Worm (Caenorhabditis elegans) whole organism, young adult: ENCODE results near the gene mys-1.

Experiments
- F22D6.2 ChIP-seq: sonication (generic microtip); optimal IDR thresholded peaks from 2 replicates; lab custom pipeline; 2016; ENCODE audit warnings: mild to moderate bottlenecking, missing genetic modification characterization, missing compliant biosample characterization
- ama-1 ChIP-seq, 3 experiments: fragments of 150-350 bp in 1 of 3; sonication (generic microtip) in 2 of 3; optimal IDR thresholded peaks; 2 replicates each; lab custom pipeline; 2014 to 2018; ENCODE audit warnings: missing biosample characterization in 2 of 3, missing genetic modification characterization in 2 of 3, missing genetic modification reagents in 2 of 3
- bed-2 ChIP-seq: fragments of 200-800 bp; sonication (Bioruptor generic); IDR thresholded peaks from 2 replicates; pipeline ENCODE4 v1.3.6; 2022; ENCODE audit warnings: missing genetic modification reagents, missing genetic modification characterization, missing compliant biosample characterization
- ceh-58 ChIP-seq: fragments of 200-800 bp; sonication (Bioruptor generic); IDR thresholded peaks from 2 replicates; pipeline ENCODE4 v1.3.6; 2022; ENCODE audit warnings: missing genetic modification characterization, missing compliant biosample characterization
- dpff-1 ChIP-seq: sonication (generic microtip); optimal IDR thresholded peaks from 2 replicates; lab custom pipeline; 2017; ENCODE audit warnings: mild to moderate bottlenecking, missing genetic modification characterization, missing compliant biosample characterization
- egl-18 ChIP-seq: fragments of 200-800 bp; sonication (Bioruptor generic); IDR thresholded peaks from 2 replicates; pipeline ENCODE4 v1.3.6; 2022; ENCODE audit warnings: missing genetic modification reagents, missing genetic modification characterization, missing compliant biosample characterization
- nhr-120 ChIP-seq: fragments of 200-800 bp; sonication (Bioruptor generic); IDR thresholded peaks from 2 replicates; pipeline ENCODE4 v1.3.6; 2022; ENCODE audit warnings: missing genetic modification characterization, missing compliant biosample characterization
- snpc-4 ChIP-seq, 5 experiments: fragments of 150-350 bp in 1 of 5; sonication (generic microtip) in 4 of 5; optimal IDR thresholded peaks; 2 replicates each; lab custom pipeline; 2014 to 2018; ENCODE audit warnings: missing genetic modification characterization in 5 of 5, missing biosample characterization in 3 of 5, antibody characterized with exemption in 2 of 5, mild to moderate bottlenecking in 2 of 5, missing compliant biosample characterization in 2 of 5, missing genotype in 2 of 5, moderate library complexity in 2 of 5, missing genetic modification reagents in 1 of 5
- unc-62 ChIP-seq: fragments of 150-350 bp; optimal IDR thresholded peaks from 2 replicates; lab custom pipeline; 2014; ENCODE audit warnings: missing biosample characterization, missing genetic modification reagents, missing genetic modification characterization

- TF ChIP-seq unc-62 (GFP tag; lab: Kevin White, UChicago), result no peak
- no peak for TF ChIP-seq nhr-120 (GFP tag; lab: Robert Waterston, UW)
- no peak for TF ChIP-seq ceh-58 (GFP tag; lab: Robert Waterston, UW)
- TF ChIP-seq F22D6.2 (tag; lab: Kevin White, UChicago), result no peak
- no peak for TF ChIP-seq egl-18 (GFP tag; lab: Robert Waterston, UW)
- no peak for TF ChIP-seq ama-1 (optimal IDR thresholded peaks at IDR 0.05; lab: Kevin White, UChicago)
- no peak for TF ChIP-seq ama-1 (GFP tag; optimal IDR thresholded peaks at IDR 0.05; lab: Kevin White, UChicago)
- TF ChIP-seq dpff-1 (tag; lab: Kevin White, UChicago), result no peak
- TF ChIP-seq snpc-4 (GFP tag; optimal IDR thresholded peaks at IDR 0.05; lab: Kevin White, UChicago), result no peak
- TF ChIP-seq snpc-4 (tag; optimal IDR thresholded peaks at IDR 0.05; lab: Kevin White, UChicago), result no peak
- TF ChIP-seq bed-2 (GFP tag; lab: Robert Waterston, UW), result no peak
These were observed 5.7 kb downstream of the mys-1 start for ce11 chrV:7078765-7079164.
